Fruit fly (Drosophila melanogaster): ENCODE data around the gene tgo.

The tgo gene

dm6 chr3R:9019689-9020138 is at the start of gene tgo (continued):
- TF ChIP-seq CG13624 (GFP tag; optimal IDR thresholded peaks at IDR 0.05), result no peak
- no peak for TF ChIP-seq Ssrp (tag; optimal IDR thresholded peaks at IDR 0.05)
- peak; percentile 17 for TF ChIP-seq CG33213 (GFP tag; optimal IDR thresholded peaks at IDR 0.05)
- TF ChIP-seq CG3847 (GFP tag; IDR thresholded peaks at IDR 0.05), result peak; percentile 59; the same call in 1 of the 2 replicates
- TF ChIP-seq kni (GFP tag; optimal IDR thresholded peaks at IDR 0.05), result peak; percentile 72
- TF ChIP-seq CG12155 (GFP tag; optimal IDR thresholded peaks at IDR 0.05), result peak; percentile 3
- peak; percentile 11 for TF ChIP-seq Mad (GFP tag; optimal IDR thresholded peaks at IDR 0.05)
- peak; percentile 83; the same call in 1 of the 3 replicates for TF ChIP-seq CG34422 (GFP tag; IDR thresholded peaks at IDR 0.05)
- no peak for TF ChIP-seq CG18599 (GFP tag; optimal IDR thresholded peaks at IDR 0.05)
- no peak for TF ChIP-seq gsb (GFP tag; IDR thresholded peaks at IDR 0.05)
- TF ChIP-seq grn (GFP tag; optimal IDR thresholded peaks at IDR 0.05), result peak; percentile 99
- TF ChIP-seq NC2α (GFP tag; optimal IDR thresholded peaks at IDR 0.05), result no peak
- no peak for TF ChIP-seq wdn (GFP tag; IDR thresholded peaks at IDR 0.05)
- no peak for TF ChIP-seq pfk (GFP tag; optimal IDR thresholded peaks at IDR 0.05)
- TF ChIP-seq Fer1 (GFP tag; optimal IDR thresholded peaks at IDR 0.05), result peak; percentile 69
- peak; percentile 64 for TF ChIP-seq CHES-1-like (GFP tag; optimal IDR thresholded peaks at IDR 0.05)
- TF ChIP-seq crol (GFP tag; IDR thresholded peaks at IDR 0.05), result peak; percentile 98
- peak; percentile 13 for TF ChIP-seq CG33557 (GFP tag; optimal IDR thresholded peaks at IDR 0.05)
- TF ChIP-seq Nf-YB (GFP tag; optimal IDR thresholded peaks at IDR 0.05), result peak; percentile 12
- TF ChIP-seq CG17802 (tag; optimal IDR thresholded peaks at IDR 0.05), result no peak
- peak; percentile 52 for TF ChIP-seq CoRest (tag; optimal IDR thresholded peaks at IDR 0.05)
- TF ChIP-seq vfl (GFP tag; optimal IDR thresholded peaks at IDR 0.05), result no peak
- no peak for TF ChIP-seq CG12219 (GFP tag; optimal IDR thresholded peaks at IDR 0.05)
- TF ChIP-seq CG12659 (GFP tag; optimal IDR thresholded peaks at IDR 0.05), result peak; percentile 69
- no peak for TF ChIP-seq Deaf1 (tag; optimal IDR thresholded peaks at IDR 0.05)
- no peak for TF ChIP-seq hkb (optimal IDR thresholded peaks at IDR 0.05)
- no peak for TF ChIP-seq hkb (GFP tag; IDR thresholded peaks at IDR 0.05)
- TF ChIP-seq Rfx (GFP tag; IDR thresholded peaks at IDR 0.05), result peak; percentile 34; the same call in 1 of the 2 replicates
- peak; percentile 47; the same call in 1 of the 3 replicates for TF ChIP-seq knrl (GFP tag; IDR thresholded peaks at IDR 0.05; ENCODE audit: partially characterized antibody)
- TF ChIP-seq CG17186 (GFP tag; optimal IDR thresholded peaks at IDR 0.05), result peak; percentile 78
- no peak for TF ChIP-seq ftz-f1 (GFP tag; optimal IDR thresholded peaks at IDR 0.05)
- peak; percentile 31; the same call in 1 of the 2 replicates for TF ChIP-seq Bgb (GFP tag; IDR thresholded peaks at IDR 0.05; ENCODE audit: partially characterized antibody)
- peak; percentile 79 for TF ChIP-seq Lhr (GFP tag; optimal IDR thresholded peaks at IDR 0.05)
- TF ChIP-seq stwl (tag; optimal IDR thresholded peaks at IDR 0.05), result peak; percentile 71
- TF ChIP-seq CG16813 (GFP tag; IDR thresholded peaks at IDR 0.05; ENCODE audit: partially characterized antibody), result peak; percentile 11; the same call in 1 of the 3 replicates
- TF ChIP-seq CG34224 (GFP tag; IDR thresholded peaks at IDR 0.05; ENCODE audit: partially characterized antibody), result peak; percentile 74
- peak; percentile 43 for TF ChIP-seq sug (tag; optimal IDR thresholded peaks at IDR 0.05)
- TF ChIP-seq MBD-R2 (GFP tag; IDR thresholded peaks at IDR 0.05), result peak; percentile 48
- TF ChIP-seq CG9797 (GFP tag; optimal IDR thresholded peaks at IDR 0.05), result peak; percentile 94
- peak; percentile 71 for TF ChIP-seq sd (tag; optimal IDR thresholded peaks at IDR 0.05)
- no peak for TF ChIP-seq gsb-n (tag; optimal IDR thresholded peaks at IDR 0.05)
- TF ChIP-seq mirr (GFP tag; optimal IDR thresholded peaks at IDR 0.05), result peak; percentile 25
- TF ChIP-seq CG9932 (GFP tag; IDR thresholded peaks at IDR 0.05), result no peak
- TF ChIP-seq trem (tag; optimal IDR thresholded peaks at IDR 0.05), result peak; percentile 73
- TF ChIP-seq CTCF (GFP tag; optimal IDR thresholded peaks at IDR 0.05), result peak; percentile 42
- 0 out of 3 replicates have a peak, but pooled peaks have one; percentile 19 for TF ChIP-seq row (GFP tag; IDR thresholded peaks at IDR 0.05)
- no peak for TF ChIP-seq ap (GFP tag; IDR thresholded peaks at IDR 0.05)
- no peak for TF ChIP-seq ttk (GFP tag; IDR thresholded peaks at IDR 0.05)
- peak; percentile 9 for TF ChIP-seq CG9727 (GFP tag; optimal IDR thresholded peaks at IDR 0.05)
- TF ChIP-seq Pdp1 (GFP tag; optimal IDR thresholded peaks at IDR 0.05), result peak in 1 of 2 experiments; percentile 53
- TF ChIP-seq dysf (GFP tag; IDR thresholded peaks at IDR 0.05), result no peak

Data from whole organism, embryonic.